Worm (Caenorhabditis elegans): ENCODE results near the gene F56D6.12.

- no peak for TF ChIP-seq nhr-10 (tag; optimal IDR thresholded peaks at IDR 0.05)
- TF ChIP-seq nhr-11 (tag; optimal IDR thresholded peaks at IDR 0.05), result no peak
- no peak for TF ChIP-seq mdl-1 (tag; optimal IDR thresholded peaks at IDR 0.05)
- TF ChIP-seq elt-3 (tag; optimal IDR thresholded peaks at IDR 0.05), result no peak
- no peak for TF ChIP-seq nhr-12 (tag; optimal IDR thresholded peaks at IDR 0.05)
- no peak for TF ChIP-seq nhr-237 (tag; optimal IDR thresholded peaks at IDR 0.05)
- TF ChIP-seq ama-1 (optimal IDR thresholded peaks at IDR 0.05), result no peak
- TF ChIP-seq lin-11 (tag; optimal IDR thresholded peaks at IDR 0.05), result no peak
- TF ChIP-seq sem-4 (tag; optimal IDR thresholded peaks at IDR 0.05), result no peak
- TF ChIP-seq F13H6.1 (tag; optimal IDR thresholded peaks at IDR 0.05), result no peak
Measured at ce11 chrIV:3867252-3867651, 40.7 kb upstream of the F56D6.12 start, which contains the start of gene F37C4.4.
